Worm (Caenorhabditis elegans): ENCODE results near the gene DC2.5.

DNA sequence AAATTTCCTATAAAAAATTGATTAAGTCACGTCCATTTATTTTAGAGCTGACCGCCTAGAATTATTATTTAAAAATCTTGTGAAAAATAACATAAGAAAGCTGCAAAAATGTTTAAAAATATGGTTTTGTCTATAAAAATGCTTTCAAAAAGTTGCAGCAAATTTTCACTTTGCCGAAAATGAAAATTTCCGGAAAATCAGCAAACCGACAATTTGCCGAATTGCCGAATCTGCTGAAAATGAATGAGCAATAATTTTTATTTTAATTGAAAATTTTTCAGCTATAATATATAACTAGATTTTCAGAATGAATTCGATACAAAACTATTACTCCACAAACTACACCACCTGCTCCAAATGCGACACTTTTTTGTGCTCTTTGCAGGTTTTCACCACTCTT lies 4.3 kb upstream of the DC2.5 start, which contains the start of gene srh-78:
- TF ChIP-seq ama-1 (optimal IDR thresholded peaks at IDR 0.05) (no peak), spr-1 (tag; optimal IDR thresholded peaks at IDR 0.05) (no peak), lin-15B (tag; optimal IDR thresholded peaks at IDR 0.05) (no peak), fkh-10 (GFP tag; optimal IDR thresholded peaks at IDR 0.05) (no peak), pha-4 (GFP tag; IDR thresholded peaks at IDR 0.05) (no peak), pha-4 (tag; optimal IDR thresholded peaks at IDR 0.05) (no peak)

Data from whole organism, L4 larva.